Fruit fly (Drosophila melanogaster) whole organism, embryonic: ENCODE results near the gene CG11670.
A peak's percentile ranks its signal among the peaks of the same experiment; 100 is the strongest.

Experiments used
- Ada2b ChIP-seq: fragments of 200-800 bp; sonication (Bioruptor generic); IDR thresholded peaks from 2 replicates; pipeline ENCODE4 v1.3.6; 2022; ENCODE audit warnings: missing biosample characterization, missing genetic modification characterization
- Asciz ChIP-seq: fragments of 200-800 bp; sonication (Bioruptor generic); optimal IDR thresholded peaks from 2 replicates; lab custom pipeline; 2017; ENCODE audit warnings: missing biosample characterization, mild to moderate bottlenecking, missing genetic modification characterization, missing genetic modification reagents
- Bgb ChIP-seq: fragments of 200-800 bp; sonication (Bioruptor generic); IDR thresholded peaks from 2 replicates; pipeline ENCODE4 v1.3.6; 2022; ENCODE audit warnings: missing biosample characterization, missing genetic modification characterization; ENCODE audit not compliant: partially characterized antibody
- CG11398 ChIP-seq: fragments of 200-800 bp; sonication (Bioruptor generic); optimal IDR thresholded peaks from 2 replicates; lab custom pipeline; 2016; ENCODE audit warnings: missing biosample characterization, missing genetic modification characterization
- CG11723 ChIP-seq: fragments of 200-800 bp; sonication (Bioruptor generic); optimal IDR thresholded peaks from 2 replicates; lab custom pipeline; 2017; ENCODE audit warnings: missing biosample characterization, mild to moderate bottlenecking, missing genetic modification characterization
- CG15601 ChIP-seq: fragments of 200-800 bp; sonication (Bioruptor generic); optimal IDR thresholded peaks from 3 replicates; lab custom pipeline; 2019; ENCODE audit warnings: missing biosample characterization, mild to moderate bottlenecking, missing genetic modification characterization, moderate library complexity
- CG18262 ChIP-seq: fragments of 200-800 bp; optimal IDR thresholded peaks from 3 replicates; lab custom pipeline; 2019; ENCODE audit warnings: missing biosample characterization, mild to moderate bottlenecking, missing genetic modification characterization, moderate library complexity
- CG2712 ChIP-seq: fragments of 200-800 bp; optimal IDR thresholded peaks from 3 replicates; lab custom pipeline; 2019; ENCODE audit warnings: missing biosample characterization, mild to moderate bottlenecking, missing genetic modification characterization, moderate library complexity
- CG42726 ChIP-seq: fragments of 200-800 bp; sonication (Bioruptor generic); IDR thresholded peaks from 2 replicates; pipeline ENCODE4 v1.3.6; 2022; ENCODE audit warnings: missing biosample characterization, missing genetic modification characterization; ENCODE audit not compliant: partially characterized antibody
- CG4282 ChIP-seq: fragments of 200-800 bp; sonication (Bioruptor generic); optimal IDR thresholded peaks from 2 replicates; lab custom pipeline; 2016; ENCODE audit warnings: missing biosample characterization, missing genetic modification characterization
- CG5953 ChIP-seq: fragments of 200-800 bp; sonication (Bioruptor generic); IDR thresholded peaks from 2 replicates; pipeline ENCODE4 v1.3.6; 2022; ENCODE audit warnings: missing biosample characterization, missing genetic modification characterization
- CG6791 ChIP-seq: fragments of 200-800 bp; sonication (Bioruptor generic); IDR thresholded peaks from 3 replicates; pipeline ENCODE4 v1.3.6; 2022; ENCODE audit warnings: missing biosample characterization, missing genetic modification characterization; ENCODE audit not compliant: partially characterized antibody
- CG6813 ChIP-seq: fragments of 200-800 bp; sonication (Bioruptor generic); optimal IDR thresholded peaks from 2 replicates; lab custom pipeline; 2017; ENCODE audit warnings: missing biosample characterization, missing genetic modification characterization, mild to moderate bottlenecking, moderate library complexity, missing genetic modification reagents
- CG7839 ChIP-seq: fragments of 200-800 bp; sonication (Bioruptor generic); optimal IDR thresholded peaks from 3 replicates; lab custom pipeline; 2018; ENCODE audit warnings: missing biosample characterization, mild to moderate bottlenecking, missing genetic modification characterization, moderate library complexity
- CG8359 ChIP-seq: fragments of 200-800 bp; sonication (Bioruptor generic); optimal IDR thresholded peaks from 2 replicates; lab custom pipeline; 2017; ENCODE audit warnings: missing biosample characterization, mild to moderate bottlenecking, missing genetic modification characterization, borderline replicate concordance
- CG9727 ChIP-seq: fragments of 200-800 bp; sonication (Bioruptor generic); optimal IDR thresholded peaks from 3 replicates; lab custom pipeline; 2017; ENCODE audit warnings: missing biosample characterization, mild to moderate bottlenecking, missing genetic modification characterization
- CG9932 ChIP-seq: fragments of 200-800 bp; sonication (Bioruptor generic); IDR thresholded peaks from 2 replicates; pipeline ENCODE4 v1.3.6; 2022; ENCODE audit warnings: missing biosample characterization, missing genetic modification characterization
- D ChIP-seq, 2 experiments: fragments of 200-800 bp in 1 of 2; fragments of >200 bp in 1 of 2; sonication (Bioruptor generic) in 1 of 2; optimal IDR thresholded peaks; 2 replicates in 1 of 2; 3 replicates in 1 of 2; lab custom pipeline; 2017; ENCODE audit warnings: mild to moderate bottlenecking in 1 of 2, missing biosample characterization in 1 of 2, missing genetic modification characterization in 1 of 2, missing genetic modification reagents in 1 of 2
- Dll ChIP-seq: fragments of 200-800 bp; sonication (Bioruptor generic); IDR thresholded peaks from 4 replicates; pipeline ENCODE4 v1.3.6; 2022; ENCODE audit warnings: missing biosample characterization, missing genetic modification characterization; ENCODE audit not compliant: partially characterized antibody
- H2.0 ChIP-seq: fragments of 200-800 bp; sonication (Bioruptor generic); IDR thresholded peaks from 2 replicates; pipeline ENCODE4 v1.3.6; 2022; ENCODE audit warnings: missing biosample characterization, missing genetic modification characterization
- HLH4C ChIP-seq: fragments of 200-800 bp; sonication (Bioruptor generic); IDR thresholded peaks from 3 replicates; pipeline ENCODE4 v1.3.6; 2022; ENCODE audit warnings: missing biosample characterization, missing genetic modification characterization; ENCODE audit not compliant: partially characterized antibody
- Hmr ChIP-seq: fragments of 200-800 bp; sonication (Bioruptor generic); optimal IDR thresholded peaks from 3 replicates; lab custom pipeline; 2017; ENCODE audit warnings: mild to moderate bottlenecking, missing biosample characterization, missing genetic modification reagents, missing genetic modification characterization
- MBD-R2 ChIP-seq: fragments of 200-800 bp; sonication (Bioruptor generic); IDR thresholded peaks from 2 replicates; pipeline ENCODE4 v1.3.6; 2022; ENCODE audit warnings: missing biosample characterization, missing genetic modification characterization
- caup ChIP-seq: fragments of 200-800 bp; sonication (Bioruptor generic); optimal IDR thresholded peaks from 3 replicates; lab custom pipeline; 2017; ENCODE audit warnings: missing biosample characterization, mild to moderate bottlenecking, missing genetic modification characterization, moderate library complexity; ENCODE audit not compliant: severe bottlenecking
- ci ChIP-seq: fragments of 200-800 bp; sonication (Bioruptor generic); IDR thresholded peaks from 3 replicates; pipeline ENCODE4 v1.3.6; 2022; ENCODE audit warnings: missing biosample characterization, missing genetic modification characterization
- crol ChIP-seq: fragments of 200-800 bp; sonication (Bioruptor generic); IDR thresholded peaks from 2 replicates; pipeline ENCODE4 v1.3.6; 2022; ENCODE audit warnings: missing biosample characterization, missing genetic modification characterization
- danr ChIP-seq: fragments of 200-800 bp; sonication (Bioruptor generic); IDR thresholded peaks from 2 replicates; pipeline ENCODE4 v1.3.6; 2022; ENCODE audit warnings: missing biosample characterization, missing genetic modification characterization
- dmrt11E ChIP-seq: fragments of 200-800 bp; sonication (Bioruptor generic); optimal IDR thresholded peaks from 3 replicates; lab custom pipeline; 2018; ENCODE audit warnings: missing biosample characterization, mild to moderate bottlenecking, missing genetic modification characterization, moderate library complexity
- gcm2 ChIP-seq: fragments of 200-800 bp; sonication (Bioruptor generic); optimal IDR thresholded peaks from 2 replicates; lab custom pipeline; 2016; ENCODE audit warnings: missing biosample characterization, missing genetic modification characterization
- jing ChIP-seq: fragments of 200-800 bp; sonication (Bioruptor generic); optimal IDR thresholded peaks from 2 replicates; lab custom pipeline; 2018; ENCODE audit warnings: missing biosample characterization, mild to moderate bottlenecking, missing genetic modification characterization
- kah ChIP-seq: fragments of 200-800 bp; sonication (Bioruptor generic); optimal IDR thresholded peaks from 2 replicates; lab custom pipeline; 2018; ENCODE audit warnings: missing biosample characterization, mild to moderate bottlenecking, missing genetic modification characterization
- lmd ChIP-seq: fragments of 200-800 bp; sonication (Bioruptor generic); IDR thresholded peaks from 2 replicates; pipeline ENCODE4 v1.3.6; 2022; ENCODE audit warnings: missing biosample characterization, missing genetic modification characterization
- lola ChIP-seq, 3 experiments: fragments of >200 bp in 2 of 3; fragments of 200-800 bp in 1 of 3; sonication (Bioruptor generic) in 1 of 3; optimal IDR thresholded peaks; 2 replicates each; lab custom pipeline; 2017 to 2019; ENCODE audit warnings: missing biosample characterization in 3 of 3, missing genetic modification characterization in 3 of 3, mild to moderate bottlenecking in 1 of 3, moderate library complexity in 1 of 3
- nmo ChIP-seq: fragments of 200-800 bp; sonication (Bioruptor generic); optimal IDR thresholded peaks from 2 replicates; lab custom pipeline; 2018; ENCODE audit warnings: missing biosample characterization, mild to moderate bottlenecking, missing genetic modification characterization, moderate library complexity
- pb ChIP-seq: fragments of 200-800 bp; sonication (Bioruptor generic); optimal IDR thresholded peaks from 3 replicates; lab custom pipeline; 2016; ENCODE audit warnings: missing biosample characterization, missing genetic modification characterization
- sisA ChIP-seq: fragments of 200-800 bp; sonication (Bioruptor generic); IDR thresholded peaks from 2 replicates; pipeline ENCODE4 v1.3.6; 2022; ENCODE audit warnings: missing biosample characterization, missing genetic modification characterization
- sr ChIP-seq: fragments of 200-800 bp; sonication (Bioruptor generic); IDR thresholded peaks from 3 replicates; pipeline ENCODE4 v1.3.6; 2022; ENCODE audit warnings: missing biosample characterization, missing genetic modification characterization
- stc ChIP-seq: fragments of 200-800 bp; sonication (Bioruptor generic); IDR thresholded peaks from 2 replicates; pipeline ENCODE4 v1.3.6; 2022; ENCODE audit warnings: missing biosample characterization, missing genetic modification characterization
- tll ChIP-seq, 2 experiments: fragments of 200-800 bp in 1 of 2; fragments of >200 bp in 1 of 2; sonication (Bioruptor generic) in 1 of 2; optimal IDR thresholded peaks; 2 replicates each; lab custom pipeline; 2017 to 2019; ENCODE audit warnings: missing biosample characterization in 2 of 2, missing genetic modification characterization in 2 of 2, mild to moderate bottlenecking in 1 of 2, moderate library complexity in 1 of 2
- tna ChIP-seq: fragments of 200-800 bp; sonication (Bioruptor generic); IDR thresholded peaks from 2 replicates; pipeline ENCODE4 v1.3.6; 2022; ENCODE audit warnings: missing biosample characterization, missing genetic modification characterization; ENCODE audit not compliant: partially characterized antibody
- vnd ChIP-seq: fragments of 200-800 bp; sonication (Bioruptor generic); IDR thresholded peaks from 3 replicates; pipeline ENCODE4 v1.3.6; 2022; ENCODE audit warnings: missing biosample characterization, missing genetic modification characterization; ENCODE audit not compliant: partially characterized antibody
- vvl ChIP-seq: fragments of 200-800 bp; sonication (Bioruptor generic); IDR thresholded peaks from 2 replicates; pipeline ENCODE4 v1.3.6; 2022; ENCODE audit warnings: missing biosample characterization, missing genetic modification characterization
- zen ChIP-seq: fragments of 200-800 bp; sonication (Bioruptor generic); optimal IDR thresholded peaks from 3 replicates; lab custom pipeline; 2018; ENCODE audit warnings: missing biosample characterization, mild to moderate bottlenecking, missing genetic modification characterization, moderate library complexity
- zf30C ChIP-seq: fragments of 200-800 bp; sonication (Bioruptor generic); optimal IDR thresholded peaks from 3 replicates; lab custom pipeline; 2018; ENCODE audit warnings: missing biosample characterization, mild to moderate bottlenecking, missing genetic modification characterization

The CG11670 gene

dm6 chr3R:13063746-13064592 is 22.1 kb downstream of the CG11670 start (continued):
- TF ChIP-seq tll (GFP tag; optimal IDR thresholded peaks at IDR 0.05; lab: Kevin White, UChicago) (peak in 1 of 2 experiments; percentile 75), danr (no peak), nmo (GFP tag; lab: Kevin White, UChicago) (peak; percentile 46), CG11398 (GFP tag; lab: Kevin White, UChicago) (no peak), CG6791 (GFP tag; lab: Robert Waterston, UW) (0 out of 3 replicates have a peak, but pooled peaks have one; percentile 49), Hmr (peak; percentile 8), gcm2 (GFP tag; lab: Kevin White, UChicago) (peak; percentile 8), Bgb (GFP tag; lab: Robert Waterston, UW) (peak; percentile 64; the same call in 1 of the 2 replicates), CG8359 (GFP tag; lab: Kevin White, UChicago) (no peak), pb (peak; percentile 7), CG11723 (GFP tag; lab: Kevin White, UChicago) (no peak), CG18262 (tag; lab: Kevin White, UChicago) (peak; percentile 7), kah (GFP tag; lab: Kevin White, UChicago) (peak; percentile 45), ci (0 out of 3 replicates have a peak, but pooled peaks have one; percentile 42), Dll (0 out of 4 replicates have a peak, but pooled peaks have one; percentile 48), dmrt11E (peak; percentile 20), Asciz (GFP tag; lab: Kevin White, UChicago) (peak; percentile 21), CG42726 (peak; percentile 53; the same call in 1 of the 2 replicates), H2.0 (GFP tag; lab: Robert Waterston, UW) (no peak), vvl (0 out of 2 replicates have a peak, but pooled peaks have one; percentile 15), lmd (GFP tag; lab: Robert Waterston, UW) (no peak; the same call in 1 of the 2 replicates), tna (GFP tag; lab: Robert Waterston, UW) (0 out of 2 replicates have a peak, but pooled peaks have one; percentile 46), CG5953 (no peak), vnd (GFP tag; lab: Robert Waterston, UW) (0 out of 3 replicates have a peak, but pooled peaks have one; percentile 46), MBD-R2 (GFP tag; lab: Robert Waterston, UW) (peak; percentile 28; the same call in 1 of the 2 replicates), zf30C (GFP tag; lab: Kevin White, UChicago) (peak; percentile 66), lola (GFP tag; optimal IDR thresholded peaks at IDR 0.05; lab: Kevin White, UChicago) (peak in 2 of 3 experiments; percentile 1 to 91), CG7839 (tag; lab: Kevin White, UChicago) (peak; percentile 7), sr (GFP tag; lab: Robert Waterston, UW) (peak; percentile 94), sisA (GFP tag; lab: Robert Waterston, UW) (peak; percentile 33; the same call in 1 of the 2 replicates), crol (GFP tag; lab: Robert Waterston, UW) (peak; percentile 98), CG2712 (tag; lab: Kevin White, UChicago) (peak; percentile 29), HLH4C (peak; percentile 35; the same call in 2 of the 3 replicates), CG9932 (GFP tag; lab: Robert Waterston, UW) (no peak), CG6813 (no peak), stc (0 out of 2 replicates have a peak, but pooled peaks have one; percentile 14), caup (GFP tag; lab: Kevin White, UChicago) (peak; percentile 12), CG15601 (tag; lab: Kevin White, UChicago) (no peak), CG4282 (peak; percentile 53), D (optimal IDR thresholded peaks at IDR 0.05; lab: Kevin White, UChicago) (peak; percentile 98), D (GFP tag; optimal IDR thresholded peaks at IDR 0.05; lab: Kevin White, UChicago) (peak; percentile 41), jing (peak; percentile 19), CG9727 (GFP tag; lab: Kevin White, UChicago) (peak; percentile 48), Ada2b (GFP tag; lab: Robert Waterston, UW) (peak; percentile 36; the same call in 1 of the 2 replicates), zen (tag; lab: Kevin White, UChicago) (peak; percentile 63)
